Fruit fly (Drosophila melanogaster): ENCODE results near the gene Tmtc2.
A peak's percentile ranks its signal among the peaks of the same experiment; 100 is the strongest.

Gene Tmtc2

dm6 chr2L:913850-914391, 8.7 kb upstream of the Tmtc2 start, which contains the start of gene GluRIIC:
Gene GluRIIC (plus strand): TSS chr2L:914086.
- TF ChIP-seq cic (GFP tag; optimal IDR thresholded peaks at IDR 0.05) = no peak
- TF ChIP-seq ovo (GFP tag; optimal IDR thresholded peaks at IDR 0.05) = no peak
- no peak for TF ChIP-seq bab1 (GFP tag; optimal IDR thresholded peaks at IDR 0.05)
- TF ChIP-seq Clk (GFP tag; optimal IDR thresholded peaks at IDR 0.05) = no peak
- TF ChIP-seq CG33017 (tag; optimal IDR thresholded peaks at IDR 0.05) = no peak
- TF ChIP-seq pad (GFP tag; optimal IDR thresholded peaks at IDR 0.05) = no peak
- TF ChIP-seq cnc (optimal IDR thresholded peaks at IDR 0.05) = no peak
- no peak for TF ChIP-seq CG14711 (tag; optimal IDR thresholded peaks at IDR 0.05)
- TF ChIP-seq toe (GFP tag; optimal IDR thresholded peaks at IDR 0.05) = no peak
- TF ChIP-seq CG7101 (tag; optimal IDR thresholded peaks at IDR 0.05) = no peak
- no peak for TF ChIP-seq Mnt (GFP tag; optimal IDR thresholded peaks at IDR 0.05)
- TF ChIP-seq CG1620 (GFP tag; optimal IDR thresholded peaks at IDR 0.05) = no peak

dm6 chr2L:918738-919137, 3.9 kb upstream of the Tmtc2 start:
- TF ChIP-seq bab1 (GFP tag; optimal IDR thresholded peaks at IDR 0.05) (no peak), cnc (optimal IDR thresholded peaks at IDR 0.05) (no peak), toe (GFP tag; optimal IDR thresholded peaks at IDR 0.05) (no peak), Clk (GFP tag; optimal IDR thresholded peaks at IDR 0.05) (no peak), CG14711 (tag; optimal IDR thresholded peaks at IDR 0.05) (no peak), CG33017 (tag; optimal IDR thresholded peaks at IDR 0.05) (no peak), tj (GFP tag; optimal IDR thresholded peaks at IDR 0.05) (no peak), Crg-1 (GFP tag; optimal IDR thresholded peaks at IDR 0.05) (no peak), CG12768 (GFP tag; optimal IDR thresholded peaks at IDR 0.05) (no peak), CG1620 (GFP tag; optimal IDR thresholded peaks at IDR 0.05) (no peak), kay (GFP tag; ENCODE audit: borderline replicate concordance) (no peak), CG11617 (GFP tag; optimal IDR thresholded peaks at IDR 0.05) (no peak), CG7101 (tag; optimal IDR thresholded peaks at IDR 0.05) (no peak), ovo (GFP tag; optimal IDR thresholded peaks at IDR 0.05) (no peak), Hr96 (GFP tag; optimal IDR thresholded peaks at IDR 0.05) (no peak), CG7045 (GFP tag; optimal IDR thresholded peaks at IDR 0.05) (no peak), CG5204 (GFP tag; optimal IDR thresholded peaks at IDR 0.05) (no peak), Mnt (GFP tag; optimal IDR thresholded peaks at IDR 0.05) (no peak), cic (GFP tag; optimal IDR thresholded peaks at IDR 0.05) (no peak), pad (GFP tag; optimal IDR thresholded peaks at IDR 0.05) (no peak)

dm6 chr2L:936922-937321, 14.3 kb downstream of the Tmtc2 start:
- TF ChIP-seq Clk (GFP tag; optimal IDR thresholded peaks at IDR 0.05) = no peak
- no peak for TF ChIP-seq toe (GFP tag; optimal IDR thresholded peaks at IDR 0.05)
- TF ChIP-seq bab1 (GFP tag; optimal IDR thresholded peaks at IDR 0.05) = no peak
- TF ChIP-seq Crg-1 (GFP tag; optimal IDR thresholded peaks at IDR 0.05) = no peak
- peak; percentile 16 for TF ChIP-seq kay (GFP tag; ENCODE audit: borderline replicate concordance)
- TF ChIP-seq CG5204 (GFP tag; optimal IDR thresholded peaks at IDR 0.05) = no peak
- no peak for TF ChIP-seq cic (GFP tag; optimal IDR thresholded peaks at IDR 0.05)

- TF ChIP-seq CG33017 (tag; optimal IDR thresholded peaks at IDR 0.05) (no peak), Clk (GFP tag; optimal IDR thresholded peaks at IDR 0.05) (no peak), tj (GFP tag; optimal IDR thresholded peaks at IDR 0.05) (no peak), CG11617 (GFP tag; optimal IDR thresholded peaks at IDR 0.05) (no peak), Crg-1 (GFP tag; optimal IDR thresholded peaks at IDR 0.05) (no peak), CG7101 (tag; optimal IDR thresholded peaks at IDR 0.05) (no peak), bab1 (GFP tag; optimal IDR thresholded peaks at IDR 0.05) (no peak), CG7045 (GFP tag; optimal IDR thresholded peaks at IDR 0.05) (no peak), CG14711 (tag; optimal IDR thresholded peaks at IDR 0.05) (no peak), CG1620 (GFP tag; optimal IDR thresholded peaks at IDR 0.05) (no peak)
Measured at dm6 chr2L:963863-964262, 41.3 kb downstream of the Tmtc2 start.

dm6 chr2L:974105-974504, 51.5 kb downstream of the Tmtc2 start:
- TF ChIP-seq cnc (optimal IDR thresholded peaks at IDR 0.05) = no peak
- TF ChIP-seq CG1620 (GFP tag; optimal IDR thresholded peaks at IDR 0.05) = no peak
- no peak for TF ChIP-seq CG5204 (GFP tag; optimal IDR thresholded peaks at IDR 0.05)
- TF ChIP-seq bab1 (GFP tag; optimal IDR thresholded peaks at IDR 0.05) = no peak
- no peak for TF ChIP-seq CG14711 (tag; optimal IDR thresholded peaks at IDR 0.05)
- TF ChIP-seq Mnt (GFP tag; optimal IDR thresholded peaks at IDR 0.05) = no peak
- TF ChIP-seq Crg-1 (GFP tag; optimal IDR thresholded peaks at IDR 0.05) = no peak
- TF ChIP-seq pad (GFP tag; optimal IDR thresholded peaks at IDR 0.05) = no peak
- no peak for TF ChIP-seq kay (GFP tag; ENCODE audit: borderline replicate concordance)

- TF ChIP-seq tj (GFP tag; optimal IDR thresholded peaks at IDR 0.05) (no peak), CG33017 (tag; optimal IDR thresholded peaks at IDR 0.05) (no peak), Clk (GFP tag; optimal IDR thresholded peaks at IDR 0.05) (no peak), CG5204 (GFP tag; optimal IDR thresholded peaks at IDR 0.05) (no peak), bab1 (GFP tag; optimal IDR thresholded peaks at IDR 0.05) (no peak), cic (GFP tag; optimal IDR thresholded peaks at IDR 0.05) (no peak), Hr96 (GFP tag; optimal IDR thresholded peaks at IDR 0.05) (no peak), CG12768 (GFP tag; optimal IDR thresholded peaks at IDR 0.05) (no peak), CG7101 (tag; optimal IDR thresholded peaks at IDR 0.05) (no peak), Mnt (GFP tag; optimal IDR thresholded peaks at IDR 0.05) (no peak), toe (GFP tag; optimal IDR thresholded peaks at IDR 0.05) (no peak), CG11617 (GFP tag; optimal IDR thresholded peaks at IDR 0.05) (no peak), CG7045 (GFP tag; optimal IDR thresholded peaks at IDR 0.05) (no peak), ovo (GFP tag; optimal IDR thresholded peaks at IDR 0.05) (no peak), CG14711 (tag; optimal IDR thresholded peaks at IDR 0.05) (no peak)
Measured at dm6 chr2L:1006516-1006915, 83.9 kb downstream of the Tmtc2 start.

All from whole organism, adult.